Worm (Caenorhabditis elegans) whole organism, L3 larva: ENCODE results near the gene srh-270.

ENCODE experiments used
- R02D3.7 ChIP-seq: fragments of 150-350 bp; optimal IDR thresholded peaks from 2 replicates; lab custom pipeline; 2014; ENCODE audit warnings: missing biosample characterization, missing genetic modification characterization
- ZK546.5 ChIP-seq: sonication (generic microtip); optimal IDR thresholded peaks from 2 replicates; lab custom pipeline; 2017; ENCODE audit warnings: missing biosample characterization, missing genetic modification characterization
- ceh-82 ChIP-seq: fragments of 150-350 bp; optimal IDR thresholded peaks from 2 replicates; lab custom pipeline; 2014; ENCODE audit warnings: missing biosample characterization, missing genetic modification characterization
- ceh-9 ChIP-seq: sonication (generic microtip); optimal IDR thresholded peaks from 2 replicates; lab custom pipeline; 2018; ENCODE audit warnings: missing biosample characterization, missing genetic modification characterization
- fos-1 ChIP-seq: fragments of 150-350 bp; optimal IDR thresholded peaks from 2 replicates; lab custom pipeline; 2014; ENCODE audit warnings: missing biosample characterization, missing genetic modification characterization
- jun-1 ChIP-seq: fragments of 150-350 bp; optimal IDR thresholded peaks from 2 replicates; lab custom pipeline; 2014; ENCODE audit warnings: missing biosample characterization, missing genetic modification reagents, missing genetic modification characterization
- nhr-12 ChIP-seq: fragments of 150-350 bp; optimal IDR thresholded peaks from 2 replicates; lab custom pipeline; 2014; ENCODE audit warnings: missing biosample characterization, missing genetic modification characterization
- nhr-23 ChIP-seq: fragments of 150-350 bp; optimal IDR thresholded peaks from 2 replicates; lab custom pipeline; 2014; ENCODE audit warnings: missing biosample characterization, missing genetic modification reagents, missing genetic modification characterization
- nhr-25 ChIP-seq: sonication (generic microtip); optimal IDR thresholded peaks from 2 replicates; lab custom pipeline; 2017; ENCODE audit warnings: missing biosample characterization, missing genetic modification characterization
- nhr-43 ChIP-seq: sonication (generic microtip); optimal IDR thresholded peaks from 2 replicates; lab custom pipeline; 2016; ENCODE audit warnings: mild to moderate bottlenecking, missing genetic modification characterization, missing compliant biosample characterization; ENCODE audit not compliant: poor library complexity, severe bottlenecking
- pha-4 ChIP-seq: fragments of 150-350 bp; optimal IDR thresholded peaks from 2 replicates; lab custom pipeline; 2014; ENCODE audit warnings: missing biosample characterization, missing genetic modification reagents, missing genetic modification characterization
- unc-39 ChIP-seq: sonication (generic microtip); optimal IDR thresholded peaks from 4 replicates; lab custom pipeline; 2017; ENCODE audit warnings: missing biosample characterization, missing genetic modification characterization
- zag-1 ChIP-seq: fragments of 150-350 bp; optimal IDR thresholded peaks from 2 replicates; lab custom pipeline; 2014; ENCODE audit warnings: missing biosample characterization, missing genetic modification characterization
- ztf-4 ChIP-seq: fragments of 150-350 bp; optimal IDR thresholded peaks from 2 replicates; lab custom pipeline; 2014; ENCODE audit warnings: missing biosample characterization, missing genetic modification characterization

DNA sequence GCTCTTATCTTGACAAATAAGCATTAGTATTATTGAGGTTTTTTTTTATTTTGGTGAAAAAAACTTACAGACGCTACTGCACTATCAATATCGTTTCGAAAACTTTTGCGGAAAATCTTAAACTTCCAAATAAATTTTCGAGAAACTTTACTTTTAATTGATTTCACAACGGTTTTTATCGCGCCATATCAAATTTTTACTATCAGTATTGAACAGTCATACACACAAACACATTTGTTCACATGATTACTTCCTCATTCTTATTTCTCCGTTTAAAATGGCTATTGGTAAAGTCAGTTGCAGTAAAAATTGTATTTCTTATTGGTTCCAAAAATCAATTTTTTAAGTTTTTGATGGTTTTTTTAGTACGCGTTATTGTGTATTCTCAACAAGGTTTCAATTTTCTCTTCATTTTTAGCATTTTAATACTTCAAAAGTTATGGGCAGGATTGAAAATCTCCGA lies 34.8 kb upstream of the srh-270 start, which contains the start of gene pals-32:
- TF ChIP-seq ztf-4, result no peak
- TF ChIP-seq ceh-82 (tag; lab: Kevin White, UChicago), result no peak
- no peak for TF ChIP-seq nhr-23 (tag; lab: Kevin White, UChicago)
- no peak for TF ChIP-seq nhr-43
- no peak for TF ChIP-seq ceh-9 (tag; lab: Kevin White, UChicago)
- no peak for TF ChIP-seq nhr-12 (tag; lab: Kevin White, UChicago)
- no peak for TF ChIP-seq jun-1 (tag; lab: Kevin White, UChicago)
- no peak for TF ChIP-seq fos-1 (tag; lab: Kevin White, UChicago)
- TF ChIP-seq pha-4 (tag; lab: Kevin White, UChicago), result no peak
- no peak for TF ChIP-seq nhr-25 (tag; lab: Kevin White, UChicago)
- TF ChIP-seq zag-1 (tag; lab: Kevin White, UChicago), result no peak
- TF ChIP-seq ZK546.5 (tag; lab: Kevin White, UChicago), result no peak
- TF ChIP-seq unc-39 (tag; lab: Kevin White, UChicago), result no peak
- TF ChIP-seq R02D3.7 (tag; lab: Kevin White, UChicago), result no peak
